Worm (Caenorhabditis elegans): ENCODE results near the gene unc-49.

DNA sequence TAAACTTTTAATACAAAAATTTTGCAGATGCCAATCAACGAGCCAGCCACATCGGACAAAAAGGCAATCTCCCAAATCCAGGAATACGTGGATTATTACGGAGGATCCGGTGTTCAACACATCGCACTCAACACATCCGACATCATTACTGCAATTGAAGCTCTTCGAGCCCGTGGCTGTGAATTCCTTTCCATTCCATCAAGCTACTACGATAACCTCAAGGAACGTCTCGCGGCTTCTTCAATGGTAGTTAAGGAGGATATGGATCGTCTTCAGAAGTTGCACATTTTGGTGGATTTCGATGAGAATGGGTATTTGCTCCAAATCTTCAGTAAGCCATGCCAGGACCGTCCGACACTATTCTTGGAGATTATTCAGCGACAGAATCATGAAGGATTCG, 16.4 kb downstream of the unc-49 start:
- TF ChIP-seq aly-2 (tag; optimal IDR thresholded peaks at IDR 0.05), result no peak
- no peak for TF ChIP-seq ztf-11 (tag; optimal IDR thresholded peaks at IDR 0.05)
- TF ChIP-seq lsy-2 (tag; optimal IDR thresholded peaks at IDR 0.05), result no peak
- TF ChIP-seq elt-3 (tag; optimal IDR thresholded peaks at IDR 0.05), result no peak
- TF ChIP-seq elt-1 (tag; optimal IDR thresholded peaks at IDR 0.05), result no peak
- TF ChIP-seq nhr-77 (tag; optimal IDR thresholded peaks at IDR 0.05), result no peak
- no peak for TF ChIP-seq unc-39 (tag; optimal IDR thresholded peaks at IDR 0.05)
- TF ChIP-seq mbf-1 (tag; optimal IDR thresholded peaks at IDR 0.05), result no peak
- TF ChIP-seq ama-1 (optimal IDR thresholded peaks at IDR 0.05), result no peak

Measured in whole organism, L2 larva.